Fruit fly (Drosophila melanogaster) whole organism, pupa: ENCODE data around the gene Hsp23.

Experiments
- CG10348 ChIP-seq: fragments of 200-800 bp; sonication (Bioruptor generic); IDR thresholded peaks from 2 replicates; pipeline ENCODE4 v1.3.6; 2022; ENCODE audit warnings: missing biosample characterization, missing genetic modification characterization
- CG12605 ChIP-seq: fragments of 200-800 bp; sonication (Bioruptor generic); IDR thresholded peaks from 2 replicates; pipeline ENCODE4 v1.3.6; 2022; ENCODE audit warnings: missing biosample characterization, missing genetic modification characterization
- CG13204 ChIP-seq: fragments of 200-800 bp; sonication (Bioruptor generic); optimal IDR thresholded peaks from 2 replicates; lab custom pipeline; 2018; ENCODE audit warnings: missing biosample characterization, mild to moderate bottlenecking, missing genetic modification characterization, moderate library complexity
- CG14655 ChIP-seq: fragments of 200-800 bp; sonication (Bioruptor generic); optimal IDR thresholded peaks from 3 replicates; lab custom pipeline; 2017; ENCODE audit warnings: mild to moderate bottlenecking, missing biosample characterization, missing genetic modification reagents, missing genetic modification characterization
- CG15710 ChIP-seq: fragments of 200-800 bp; sonication (Bioruptor generic); optimal IDR thresholded peaks from 2 replicates; lab custom pipeline; 2018; ENCODE audit warnings: missing biosample characterization, mild to moderate bottlenecking, missing genetic modification characterization, moderate library complexity
- CG17806 ChIP-seq: fragments of 200-800 bp; sonication (Bioruptor generic); optimal IDR thresholded peaks from 2 replicates; lab custom pipeline; 2018; ENCODE audit warnings: missing biosample characterization, mild to moderate bottlenecking, missing genetic modification characterization, moderate library complexity
- CG32121 ChIP-seq: fragments of 200-800 bp; sonication (Bioruptor generic); IDR thresholded peaks from 2 replicates; pipeline ENCODE4 v1.3.6; 2022; ENCODE audit warnings: missing biosample characterization, missing genetic modification characterization
- CG34367 ChIP-seq: fragments of 200-800 bp; sonication (Bioruptor generic); optimal IDR thresholded peaks from 2 replicates; lab custom pipeline; 2018; ENCODE audit warnings: missing biosample characterization, mild to moderate bottlenecking, missing genetic modification characterization
- CG4496 ChIP-seq: fragments of 200-800 bp; sonication (Bioruptor generic); IDR thresholded peaks from 3 replicates; pipeline ENCODE4 v1.3.6; 2022; ENCODE audit warnings: missing biosample characterization, missing genetic modification characterization
- CG8159 ChIP-seq: fragments of 200-800 bp; sonication (Bioruptor generic); optimal IDR thresholded peaks from 3 replicates; lab custom pipeline; 2018; ENCODE audit warnings: missing biosample characterization, mild to moderate bottlenecking, missing genetic modification characterization, moderate library complexity
- CG8301 ChIP-seq: fragments of 200-800 bp; sonication (Bioruptor generic); optimal IDR thresholded peaks from 2 replicates; lab custom pipeline; 2018; ENCODE audit warnings: missing biosample characterization, mild to moderate bottlenecking, missing genetic modification characterization
- CG9948 ChIP-seq: fragments of 200-800 bp; sonication (Bioruptor generic); optimal IDR thresholded peaks from 2 replicates; lab custom pipeline; 2018; ENCODE audit warnings: missing biosample characterization, mild to moderate bottlenecking, missing genetic modification characterization, moderate library complexity
- D1 ChIP-seq: fragments of 200-800 bp; sonication (Bioruptor generic); optimal IDR thresholded peaks from 2 replicates; lab custom pipeline; 2018; ENCODE audit warnings: missing biosample characterization, mild to moderate bottlenecking, missing genetic modification characterization, moderate library complexity
- EcR ChIP-seq: fragments of 200-800 bp; sonication (Bioruptor generic); optimal IDR thresholded peaks from 3 replicates; lab custom pipeline; 2019; ENCODE audit warnings: missing biosample characterization, missing genetic modification characterization, mild to moderate bottlenecking, moderate library complexity, missing genetic modification reagents
- Ets98B ChIP-seq: fragments of 200-800 bp; sonication (Bioruptor generic); IDR thresholded peaks from 2 replicates; pipeline ENCODE4 v1.3.6; 2022; ENCODE audit warnings: missing biosample characterization, missing genetic modification characterization
- Pif1A ChIP-seq: fragments of 200-800 bp; sonication (Bioruptor generic); optimal IDR thresholded peaks from 3 replicates; lab custom pipeline; 2016; ENCODE audit warnings: missing biosample characterization, missing genetic modification characterization
- Pif1B ChIP-seq: fragments of 200-800 bp; sonication (Bioruptor generic); optimal IDR thresholded peaks from 3 replicates; lab custom pipeline; 2016; ENCODE audit warnings: missing biosample characterization, missing genetic modification characterization
- Snoo ChIP-seq: fragments of 200-800 bp; sonication (Bioruptor generic); optimal IDR thresholded peaks from 3 replicates; lab custom pipeline; 2017; ENCODE audit warnings: missing biosample characterization, mild to moderate bottlenecking, missing genetic modification characterization, inconsistent platforms
- fd96Ca ChIP-seq: fragments of 200-800 bp; sonication (Bioruptor generic); IDR thresholded peaks from 3 replicates; pipeline ENCODE4 v1.3.6; 2022; ENCODE audit warnings: missing biosample characterization, missing genetic modification characterization
- gl ChIP-seq: fragments of 200-800 bp; sonication (Bioruptor generic); optimal IDR thresholded peaks from 2 replicates; lab custom pipeline; 2018; ENCODE audit warnings: missing biosample characterization, mild to moderate bottlenecking, missing genetic modification characterization
- rn ChIP-seq: fragments of 200-800 bp; sonication (Bioruptor generic); IDR thresholded peaks from 2 replicates; pipeline ENCODE4 v1.3.6; 2022; ENCODE audit warnings: missing biosample characterization, missing genetic modification characterization

Gene Hsp23

dm6 chr3L:9381602-9382001, at the start of gene Hsp23:
Gene Hsp23 (plus strand): TSS chr3L:9381882.
- TF ChIP-seq fd96Ca (GFP tag; lab: Robert Waterston, UW) (0 out of 3 replicates have a peak, but pooled peaks have one; percentile 34), CG12605 (GFP tag; lab: Robert Waterston, UW) (peak; percentile 59), CG8301 (tag; lab: Kevin White, UChicago) (peak; percentile 5), Pif1A (GFP tag; lab: Kevin White, UChicago) (no peak), Ets98B (GFP tag; lab: Robert Waterston, UW) (0 out of 2 replicates have a peak, but pooled peaks have one; percentile 39), CG34367 (peak; percentile 9), CG13204 (GFP tag; lab: Kevin White, UChicago) (peak; percentile 19), gl (peak; percentile 16), rn (GFP tag; lab: Robert Waterston, UW) (no peak), CG4496 (GFP tag; lab: Robert Waterston, UW) (peak; percentile 53; the same call in 1 of the 3 replicates), CG32121 (GFP tag; lab: Robert Waterston, UW) (peak; percentile 56; the same call in 1 of the 2 replicates), CG15710 (peak; percentile 6), EcR (GFP tag; lab: Kevin White, UChicago) (peak; percentile 80), CG14655 (GFP tag; lab: Kevin White, UChicago) (peak; percentile 24), CG10348 (GFP tag; lab: Robert Waterston, UW) (no peak), Snoo (tag; lab: Kevin White, UChicago) (peak; percentile 51), D1 (no peak), CG17806 (tag; lab: Kevin White, UChicago) (no peak), CG9948 (tag; lab: Kevin White, UChicago) (no peak), Pif1B (peak; percentile 35)

dm6 chr3L:9333745-9334382, 47.8 kb upstream of the Hsp23 start, which contains the start of gene PGRP-LA:
Gene PGRP-LA (plus strand): TSS chr3L:9334332.
- TF ChIP-seq CG8301 (tag; lab: Kevin White, UChicago), result no peak
- no peak for TF ChIP-seq D1
- no peak for TF ChIP-seq CG8159 (tag; lab: Kevin White, UChicago)
- no peak for TF ChIP-seq CG17806 (tag; lab: Kevin White, UChicago)
- TF ChIP-seq CG4496 (GFP tag; lab: Robert Waterston, UW), result peak; percentile 57

- TF ChIP-seq CG8159 (tag; lab: Kevin White, UChicago) (peak; percentile 24), CG32121 (GFP tag; lab: Robert Waterston, UW) (peak; percentile 23; the same call in 1 of the 2 replicates), CG15710 (no peak), CG4496 (GFP tag; lab: Robert Waterston, UW) (no peak), Pif1A (GFP tag; lab: Kevin White, UChicago) (no peak), CG12605 (GFP tag; lab: Robert Waterston, UW) (peak; percentile 59), CG14655 (GFP tag; lab: Kevin White, UChicago) (peak; percentile 1), CG8301 (tag; lab: Kevin White, UChicago) (no peak), Pif1B (no peak), D1 (no peak), CG34367 (no peak), fd96Ca (GFP tag; lab: Robert Waterston, UW) (0 out of 3 replicates have a peak, but pooled peaks have one; percentile 14), EcR (GFP tag; lab: Kevin White, UChicago) (peak; percentile 77), Snoo (tag; lab: Kevin White, UChicago) (no peak), CG17806 (tag; lab: Kevin White, UChicago) (no peak), rn (GFP tag; lab: Robert Waterston, UW) (no peak), Ets98B (GFP tag; lab: Robert Waterston, UW) (no peak; the same call in 1 of the 2 replicates), CG10348 (GFP tag; lab: Robert Waterston, UW) (no peak), gl (peak; percentile 10), CG13204 (GFP tag; lab: Kevin White, UChicago) (peak; percentile 43), CG9948 (tag; lab: Kevin White, UChicago) (no peak)
These were observed 46.0 kb upstream of the Hsp23 start for dm6 chr3L:9335711-9336110.

dm6 chr3L:9337942-9338468, 43.7 kb upstream of the Hsp23 start:
- TF ChIP-seq EcR (GFP tag; lab: Kevin White, UChicago) (peak; percentile 79), CG4496 (GFP tag; lab: Robert Waterston, UW) (peak; percentile 38; the same call in 1 of the 3 replicates), D1 (no peak), CG17806 (tag; lab: Kevin White, UChicago) (no peak)

- no peak for TF ChIP-seq CG15710
- TF ChIP-seq CG4496 (GFP tag; lab: Robert Waterston, UW), result no peak
- TF ChIP-seq CG14655 (GFP tag; lab: Kevin White, UChicago), result no peak
- no peak for TF ChIP-seq EcR (GFP tag; lab: Kevin White, UChicago)
- TF ChIP-seq CG17806 (tag; lab: Kevin White, UChicago), result no peak
- no peak for TF ChIP-seq CG34367
- TF ChIP-seq D1, result no peak
- TF ChIP-seq CG8301 (tag; lab: Kevin White, UChicago), result no peak
- TF ChIP-seq CG9948 (tag; lab: Kevin White, UChicago), result no peak
- no peak for TF ChIP-seq Ets98B (GFP tag; lab: Robert Waterston, UW)
- TF ChIP-seq Pif1A (GFP tag; lab: Kevin White, UChicago), result no peak
- no peak for TF ChIP-seq CG10348 (GFP tag; lab: Robert Waterston, UW)
- no peak for TF ChIP-seq Snoo (tag; lab: Kevin White, UChicago)
- TF ChIP-seq CG8159 (tag; lab: Kevin White, UChicago), result no peak
- TF ChIP-seq CG13204 (GFP tag; lab: Kevin White, UChicago), result no peak
- no peak for TF ChIP-seq CG12605 (GFP tag; lab: Robert Waterston, UW)
- no peak for TF ChIP-seq fd96Ca (GFP tag; lab: Robert Waterston, UW)
- TF ChIP-seq CG32121 (GFP tag; lab: Robert Waterston, UW), result no peak
- TF ChIP-seq Pif1B, result no peak
- no peak for TF ChIP-seq rn (GFP tag; lab: Robert Waterston, UW)
These were observed 43.2 kb upstream of the Hsp23 start, which contains the start of gene PGRP-LC for dm6 chr3L:9338510-9338909. Gene PGRP-LC (plus strand): TSS chr3L:9338810.
